Worm (Caenorhabditis elegans): ENCODE data around the gene cyp-33D3.

DNA sequence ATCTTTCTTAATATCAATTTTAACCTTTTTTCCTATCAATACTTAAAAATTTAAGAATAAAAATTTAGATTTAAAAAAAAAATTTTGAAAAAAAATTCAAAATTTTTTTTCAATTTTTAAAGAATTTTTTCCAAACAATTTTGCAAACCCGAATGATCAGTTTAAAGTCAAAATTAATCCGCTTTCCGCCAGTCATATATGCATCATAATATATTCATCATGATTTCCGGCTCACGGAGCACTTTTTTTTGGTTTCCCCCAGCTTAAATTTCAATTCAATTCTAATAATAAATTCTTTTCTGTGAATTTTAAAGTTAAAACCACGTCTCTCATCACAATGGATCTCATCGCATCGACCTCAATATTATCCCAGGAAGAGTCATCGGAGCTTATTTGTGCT, 9.5 kb upstream of the cyp-33D3 start, which contains the start of gene nhr-230:
- TF ChIP-seq ZK546.5 (tag; optimal IDR thresholded peaks at IDR 0.05) (no peak), nhr-28 (tag; optimal IDR thresholded peaks at IDR 0.05) (no peak), nhr-25 (tag; optimal IDR thresholded peaks at IDR 0.05; ENCODE audit: borderline replicate concordance, insufficient read depth) (no peak), nhr-6 (tag; optimal IDR thresholded peaks at IDR 0.05) (no peak), pha-4 (GFP tag; IDR thresholded peaks at IDR 0.05) (no peak), pha-4 (tag; optimal IDR thresholded peaks at IDR 0.05) (no peak), F49E8.2 (tag; optimal IDR thresholded peaks at IDR 0.05; ENCODE audit: borderline replicate concordance) (no peak), unc-62 (GFP tag; optimal IDR thresholded peaks at IDR 0.05 in 1 of 2) (no peak), unc-62 (tag; optimal IDR thresholded peaks at IDR 0.05) (no peak), fkh-10 (GFP tag; optimal IDR thresholded peaks at IDR 0.05) (no peak), zag-1 (tag; optimal IDR thresholded peaks at IDR 0.05) (no peak), hmg-1.1 (GFP tag; IDR thresholded peaks at IDR 0.05) (no peak), dpl-1 (GFP tag; optimal IDR thresholded peaks at IDR 0.05) (no peak), fos-1 (tag; optimal IDR thresholded peaks at IDR 0.05) (no peak), egl-27 (tag; optimal IDR thresholded peaks at IDR 0.05) (no peak)
